Fruit fly (Drosophila melanogaster) whole organism, embryonic: ENCODE results near the gene CG11700.

ENCODE experiments used
- CG10209 ChIP-seq: fragments of 200-800 bp; sonication (Bioruptor generic); optimal IDR thresholded peaks from 3 replicates; lab custom pipeline; 2017; ENCODE audit warnings: missing biosample characterization, mild to moderate bottlenecking, missing genetic modification characterization, missing genetic modification reagents
- CG11093 ChIP-seq: fragments of 200-800 bp; sonication (Bioruptor generic); IDR thresholded peaks from 3 replicates; pipeline ENCODE4 v1.3.6; 2022; ENCODE audit warnings: missing biosample characterization, missing genetic modification characterization
- CG12104 ChIP-seq: fragments of 200-800 bp; sonication (Bioruptor generic); optimal IDR thresholded peaks from 3 replicates; lab custom pipeline; 2016; ENCODE audit warnings: missing biosample characterization, missing genetic modification characterization
- CG13424 ChIP-seq: fragments of 200-800 bp; sonication (Bioruptor generic); optimal IDR thresholded peaks from 2 replicates; lab custom pipeline; 2019; ENCODE audit warnings: missing biosample characterization, mild to moderate bottlenecking, missing genetic modification characterization, moderate library complexity
- CG13624 ChIP-seq: fragments of 200-800 bp; sonication (Bioruptor generic); optimal IDR thresholded peaks from 2 replicates; lab custom pipeline; 2016; ENCODE audit warnings: missing biosample characterization, missing genetic modification characterization
- CG14965 ChIP-seq: fragments of 200-800 bp; sonication (Bioruptor generic); optimal IDR thresholded peaks from 2 replicates; lab custom pipeline; 2016; ENCODE audit warnings: missing biosample characterization, missing genetic modification characterization, borderline replicate concordance
- CG16815 ChIP-seq: fragments of 200-800 bp; sonication (Bioruptor generic); optimal IDR thresholded peaks from 3 replicates; lab custom pipeline; 2017; ENCODE audit warnings: missing biosample characterization, mild to moderate bottlenecking, missing genetic modification characterization
- CG1832 ChIP-seq: fragments of 200-800 bp; sonication (Bioruptor generic); optimal IDR thresholded peaks from 2 replicates; lab custom pipeline; 2017; ENCODE audit warnings: missing biosample characterization, mild to moderate bottlenecking, missing genetic modification characterization, inconsistent platforms
- CG2120 ChIP-seq: fragments of 200-800 bp; sonication (Bioruptor generic); optimal IDR thresholded peaks from 3 replicates; lab custom pipeline; 2016; ENCODE audit warnings: missing biosample characterization, missing genetic modification characterization
- CG31365 ChIP-seq: fragments of 200-800 bp; sonication (Bioruptor generic); optimal IDR thresholded peaks from 2 replicates; lab custom pipeline; 2018; ENCODE audit warnings: missing biosample characterization, mild to moderate bottlenecking, missing genetic modification characterization
- CG31441 ChIP-seq: fragments of 200-800 bp; sonication (Bioruptor generic); IDR thresholded peaks from 2 replicates; pipeline ENCODE4 v1.3.6; 2022; ENCODE audit warnings: missing biosample characterization, missing genetic modification characterization
- CG33213 ChIP-seq: fragments of 200-800 bp; sonication (Bioruptor generic); optimal IDR thresholded peaks from 3 replicates; lab custom pipeline; 2016; ENCODE audit warnings: missing biosample characterization, missing genetic modification characterization
- CG34224 ChIP-seq: fragments of 200-800 bp; sonication (Bioruptor generic); IDR thresholded peaks from 3 replicates; pipeline ENCODE4 v1.3.6; 2022; ENCODE audit warnings: missing biosample characterization, missing genetic modification characterization; ENCODE audit not compliant: partially characterized antibody
- CG4360 ChIP-seq: fragments of 200-800 bp; sonication (Bioruptor generic); IDR thresholded peaks from 2 replicates; pipeline ENCODE4 v1.3.6; 2022; ENCODE audit warnings: missing biosample characterization, missing genetic modification characterization
- CG4617 ChIP-seq: fragments of 200-800 bp; sonication (Bioruptor generic); optimal IDR thresholded peaks from 3 replicates; lab custom pipeline; 2016; ENCODE audit warnings: missing biosample characterization, missing genetic modification characterization, borderline replicate concordance
- CG4707 ChIP-seq: fragments of 200-800 bp; sonication (Bioruptor generic); optimal IDR thresholded peaks from 2 replicates; lab custom pipeline; 2018; ENCODE audit warnings: missing biosample characterization, mild to moderate bottlenecking, missing genetic modification characterization, moderate library complexity
- CG8359 ChIP-seq: fragments of 200-800 bp; sonication (Bioruptor generic); optimal IDR thresholded peaks from 2 replicates; lab custom pipeline; 2017; ENCODE audit warnings: missing biosample characterization, mild to moderate bottlenecking, missing genetic modification characterization, borderline replicate concordance
- CG9876 ChIP-seq: fragments of 200-800 bp; sonication (Bioruptor generic); optimal IDR thresholded peaks from 2 replicates; lab custom pipeline; 2016; ENCODE audit warnings: missing biosample characterization, missing genetic modification characterization
- CkIIα-i1 ChIP-seq: fragments of 200-800 bp; sonication (Bioruptor generic); IDR thresholded peaks from 2 replicates; pipeline ENCODE4 v1.3.6; 2022; ENCODE audit warnings: missing biosample characterization, missing genetic modification characterization
- CoRest ChIP-seq: fragments of 200-800 bp; sonication (Bioruptor generic); optimal IDR thresholded peaks from 3 replicates; lab custom pipeline; 2018; ENCODE audit warnings: missing biosample characterization, mild to moderate bottlenecking, missing genetic modification characterization, moderate library complexity
- Dfd ChIP-seq, 2 experiments: fragments of >200 bp; optimal IDR thresholded peaks; 2 replicates each; lab custom pipeline; 2017; ENCODE audit warnings: missing biosample characterization in 2 of 2, missing genetic modification characterization in 2 of 2
- HLH54F ChIP-seq: fragments of 200-800 bp; sonication (Bioruptor generic); optimal IDR thresholded peaks from 3 replicates; lab custom pipeline; 2016; ENCODE audit warnings: missing biosample characterization, missing genetic modification characterization
- Lhr ChIP-seq: fragments of 200-800 bp; sonication (Bioruptor generic); optimal IDR thresholded peaks from 3 replicates; lab custom pipeline; 2017; ENCODE audit warnings: mild to moderate bottlenecking, missing biosample characterization, missing genetic modification reagents, missing genetic modification characterization
- Lim3 ChIP-seq: fragments of 200-800 bp; sonication (Bioruptor generic); IDR thresholded peaks from 2 replicates; pipeline ENCODE4 v1.3.6; 2022; ENCODE audit warnings: missing biosample characterization, missing genetic modification characterization
- Mad ChIP-seq: fragments of 200-800 bp; sonication (Bioruptor generic); optimal IDR thresholded peaks from 2 replicates; lab custom pipeline; 2016; ENCODE audit warnings: missing biosample characterization, missing genetic modification characterization
- NC2β ChIP-seq: fragments of 200-800 bp; sonication (Bioruptor generic); optimal IDR thresholded peaks from 2 replicates; lab custom pipeline; 2016; ENCODE audit warnings: missing biosample characterization, missing genetic modification characterization
- Ravus ChIP-seq: fragments of 200-800 bp; sonication (Bioruptor generic); IDR thresholded peaks from 2 replicates; pipeline ENCODE4 v1.3.6; 2022; ENCODE audit warnings: missing biosample characterization, missing genetic modification characterization
- Six4 ChIP-seq: fragments of 200-800 bp; sonication (Bioruptor generic); optimal IDR thresholded peaks from 2 replicates; lab custom pipeline; 2016; ENCODE audit warnings: missing biosample characterization, missing genetic modification characterization
- Sry-β ChIP-seq: fragments of 200-800 bp; sonication (Bioruptor generic); optimal IDR thresholded peaks from 2 replicates; lab custom pipeline; 2018; ENCODE audit warnings: missing biosample characterization, mild to moderate bottlenecking, missing genetic modification characterization, moderate library complexity
- ac ChIP-seq: fragments of 200-800 bp; sonication (Bioruptor generic); optimal IDR thresholded peaks from 3 replicates; lab custom pipeline; 2017; ENCODE audit warnings: missing biosample characterization, mild to moderate bottlenecking, missing genetic modification characterization
- ash1 ChIP-seq: fragments of 200-800 bp; sonication (Bioruptor generic); optimal IDR thresholded peaks from 2 replicates; lab custom pipeline; 2018; ENCODE audit warnings: missing biosample characterization, mild to moderate bottlenecking, missing genetic modification characterization
- chm ChIP-seq: fragments of 200-800 bp; sonication (Bioruptor generic); IDR thresholded peaks from 2 replicates; pipeline ENCODE4 v1.3.6; 2022; ENCODE audit warnings: missing biosample characterization, missing genetic modification characterization
- ci ChIP-seq: fragments of 200-800 bp; sonication (Bioruptor generic); IDR thresholded peaks from 3 replicates; pipeline ENCODE4 v1.3.6; 2022; ENCODE audit warnings: missing biosample characterization, missing genetic modification characterization
- crol ChIP-seq: fragments of 200-800 bp; sonication (Bioruptor generic); IDR thresholded peaks from 2 replicates; pipeline ENCODE4 v1.3.6; 2022; ENCODE audit warnings: missing biosample characterization, missing genetic modification characterization
- eyg ChIP-seq: fragments of 200-800 bp; sonication (Bioruptor generic); optimal IDR thresholded peaks from 3 replicates; lab custom pipeline; 2016; ENCODE audit warnings: missing biosample characterization, missing genetic modification characterization
- fru ChIP-seq: fragments of >200 bp; optimal IDR thresholded peaks from 2 replicates; lab custom pipeline; 2017
- her ChIP-seq: fragments of 200-800 bp; sonication (Bioruptor generic); optimal IDR thresholded peaks from 2 replicates; lab custom pipeline; 2016; ENCODE audit warnings: missing biosample characterization, missing genetic modification characterization
- lilli ChIP-seq: fragments of 200-800 bp; sonication (Bioruptor generic); optimal IDR thresholded peaks from 3 replicates; lab custom pipeline; 2016; ENCODE audit warnings: missing biosample characterization, missing genetic modification characterization
- nau ChIP-seq: fragments of 200-800 bp; sonication (Bioruptor generic); optimal IDR thresholded peaks from 3 replicates; lab custom pipeline; 2017; ENCODE audit warnings: missing biosample characterization, mild to moderate bottlenecking, missing genetic modification characterization, missing genetic modification reagents
- nerfin-2 ChIP-seq: fragments of 200-800 bp; sonication (Bioruptor generic); IDR thresholded peaks from 2 replicates; pipeline ENCODE4 v1.3.6; 2022; ENCODE audit warnings: missing biosample characterization, missing genetic modification characterization; ENCODE audit not compliant: partially characterized antibody
- prd ChIP-seq, 3 experiments: fragments of >200 bp in 2 of 3; fragments of 200-800 bp in 1 of 3; sonication (Bioruptor generic) in 1 of 3; optimal IDR thresholded peaks in 2 of 3; IDR thresholded peaks in 1 of 3; 2 replicates in 2 of 3; 3 replicates in 1 of 3; pipeline versions ENCODE4 v1.3.6 to Lab custom; 2017 to 2022; ENCODE audit warnings: missing biosample characterization in 1 of 3, missing genetic modification characterization in 1 of 3
- salm ChIP-seq: fragments of 200-800 bp; sonication (Bioruptor generic); optimal IDR thresholded peaks from 2 replicates; lab custom pipeline; 2018; ENCODE audit warnings: missing biosample characterization, mild to moderate bottlenecking, missing genetic modification characterization
- sd ChIP-seq: fragments of 200-800 bp; sonication (Bioruptor generic); optimal IDR thresholded peaks from 3 replicates; lab custom pipeline; 2018; ENCODE audit warnings: missing biosample characterization, mild to moderate bottlenecking, missing genetic modification characterization, moderate library complexity
- seq ChIP-seq: fragments of 200-800 bp; sonication (Bioruptor generic); IDR thresholded peaks from 2 replicates; pipeline ENCODE4 v1.3.6; 2022; ENCODE audit warnings: missing biosample characterization, missing genetic modification characterization
- sna ChIP-seq: fragments of 200-800 bp; sonication (Bioruptor generic); IDR thresholded peaks from 2 replicates; pipeline ENCODE4 v1.3.6; 2022; ENCODE audit warnings: missing biosample characterization, missing genetic modification characterization; ENCODE audit not compliant: partially characterized antibody
- stwl ChIP-seq: fragments of 200-800 bp; sonication (Bioruptor generic); optimal IDR thresholded peaks from 3 replicates; lab custom pipeline; 2018; ENCODE audit warnings: missing biosample characterization, mild to moderate bottlenecking, missing genetic modification characterization, moderate library complexity
- tin ChIP-seq: fragments of 200-800 bp; sonication (Bioruptor generic); optimal IDR thresholded peaks from 3 replicates; lab custom pipeline; 2016; ENCODE audit warnings: missing biosample characterization, missing genetic modification characterization
- vfl ChIP-seq: fragments of 200-800 bp; sonication (Bioruptor generic); optimal IDR thresholded peaks from 2 replicates; lab custom pipeline; 2016; ENCODE audit warnings: missing biosample characterization, missing genetic modification characterization
- wek ChIP-seq: fragments of 200-800 bp; sonication (Bioruptor generic); optimal IDR thresholded peaks from 3 replicates; lab custom pipeline; 2018; ENCODE audit warnings: missing biosample characterization, mild to moderate bottlenecking, missing genetic modification characterization, moderate library complexity

Gene CG11700

dm6 chrX:6330369-6330949, 47.1 kb upstream of the CG11700 start, which contains the start of gene CG42240 (continued):
- TF ChIP-seq CG14965 (GFP tag; lab: Kevin White, UChicago) (no peak), Sry-β (GFP tag; lab: Kevin White, UChicago) (peak; percentile 40), Mad (GFP tag; lab: Kevin White, UChicago) (peak; percentile 61), CG13424 (tag; lab: Kevin White, UChicago) (peak; percentile 95), Six4 (peak; percentile 84), CoRest (peak; percentile 95), HLH54F (GFP tag; lab: Kevin White, UChicago) (peak; percentile 72), fru (lab: Kevin White, UChicago) (no peak), lilli (GFP tag; lab: Kevin White, UChicago) (peak; percentile 82), eyg (GFP tag; lab: Kevin White, UChicago) (peak; percentile 52), Lim3 (GFP tag; lab: Robert Waterston, UW) (peak; percentile 46; the same call in 1 of the 2 replicates), CG33213 (GFP tag; lab: Kevin White, UChicago) (peak; percentile 37), chm (GFP tag; lab: Robert Waterston, UW) (0 out of 2 replicates have a peak, but pooled peaks have one; percentile 24), prd (optimal IDR thresholded peaks at IDR 0.05; lab: Kevin White, UChicago) (no peak), prd (GFP tag; IDR thresholded peaks at IDR 0.05; lab: Robert Waterston, UW) (peak; percentile 79), crol (GFP tag; lab: Robert Waterston, UW) (no peak), NC2β (peak; percentile 71), CG34224 (GFP tag; lab: Robert Waterston, UW) (no peak), CG13624 (GFP tag; lab: Kevin White, UChicago) (peak; percentile 63), salm (tag; lab: Kevin White, UChicago) (peak; percentile 83), CG10209 (GFP tag; lab: Kevin White, UChicago) (peak; percentile 91), nau (GFP tag; lab: Kevin White, UChicago) (no peak), vfl (GFP tag; lab: Kevin White, UChicago) (no peak), CG9876 (GFP tag; lab: Kevin White, UChicago) (peak; percentile 13), CG16815 (GFP tag; lab: Kevin White, UChicago) (peak; percentile 70), stwl (tag; lab: Kevin White, UChicago) (no peak), CG8359 (peak; percentile 69), Ravus (GFP tag; lab: Robert Waterston, UW) (peak; percentile 23; the same call in 1 of the 2 replicates), her (no peak), CG2120 (peak; percentile 88), tin (peak; percentile 90), CG1832 (no peak), ci (GFP tag; lab: Robert Waterston, UW) (peak; percentile 72; the same call in 2 of the 3 replicates), sd (tag; lab: Kevin White, UChicago) (no peak), CG31365 (tag; lab: Kevin White, UChicago) (peak; percentile 45), nerfin-2 (GFP tag; lab: Robert Waterston, UW) (no peak), CG11093 (GFP tag; lab: Robert Waterston, UW) (peak; percentile 74), ac (GFP tag; lab: Kevin White, UChicago) (peak; percentile 45), seq (peak; percentile 84), CG12104 (peak; percentile 91), Lhr (GFP tag; lab: Kevin White, UChicago) (peak; percentile 77), CG4360 (GFP tag; lab: Robert Waterston, UW) (0 out of 2 replicates have a peak, but pooled peaks have one; percentile 16), CG4707 (GFP tag; lab: Kevin White, UChicago) (peak; percentile 57), wek (GFP tag; lab: Kevin White, UChicago) (peak; percentile 68), CkIIα-i1 (GFP tag; lab: Robert Waterston, UW) (no peak), ash1 (GFP tag; lab: Kevin White, UChicago) (no peak), sna (GFP tag; lab: Robert Waterston, UW) (no peak), CG31441 (GFP tag; lab: Robert Waterston, UW) (peak; percentile 96), Dfd (GFP tag; optimal IDR thresholded peaks at IDR 0.05; lab: Kevin White, UChicago) (no peak), CG4617 (GFP tag; lab: Kevin White, UChicago) (peak; percentile 50)
